Worm (Caenorhabditis elegans) whole organism, L4 larva: Measurements from ENCODE around the gene ulp-3.

Experiments used
- hmg-1.1 ChIP-seq: fragments of 200-800 bp; sonication (Bioruptor generic); IDR thresholded peaks from 2 replicates; pipeline ENCODE4 v1.3.6; 2022; ENCODE audit warnings: missing genetic modification reagents, missing genetic modification characterization, missing compliant biosample characterization
- unc-130 ChIP-seq: sonication (generic microtip); optimal IDR thresholded peaks from 2 replicates; lab custom pipeline; 2016; ENCODE audit warnings: missing genetic modification reagents, missing genetic modification characterization, missing compliant biosample characterization

Gene ulp-3

DNA sequence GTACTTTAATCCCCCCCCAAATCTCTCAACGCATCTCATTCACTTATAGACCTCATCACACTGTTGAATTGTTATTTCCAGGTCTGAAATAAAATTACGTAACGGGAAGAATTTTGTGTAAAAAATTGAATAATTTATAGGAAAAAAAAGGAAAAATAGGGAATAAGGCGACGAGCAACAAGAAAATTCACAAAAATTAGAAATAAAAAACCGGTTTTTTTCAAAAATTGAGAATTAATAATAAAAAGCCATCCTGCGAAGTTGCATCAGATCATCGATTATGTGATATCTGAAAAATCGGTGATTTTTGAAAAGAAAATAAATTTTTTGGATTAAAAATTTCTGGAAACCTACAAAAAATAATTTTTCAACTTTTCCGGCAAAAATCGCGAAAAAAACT is 45.5 kb downstream of the ulp-3 start:
- TF ChIP-seq unc-130 (GFP tag; lab: Kevin White, UChicago) (peak; percentile 2), hmg-1.1 (GFP tag; lab: Robert Waterston, UW) (no peak)
